Fruit fly (Drosophila melanogaster) whole organism, wandering third instar larva: ENCODE results near the gene Rab3GAP1.

Source experiments
- Abd-B ChIP-seq: fragments of >200 bp; optimal IDR thresholded peaks from 2 replicates; lab custom pipeline; 2017; ENCODE audit warnings: missing biosample characterization, missing genetic modification characterization
- CG9705 ChIP-seq: fragments of 200-800 bp; sonication (Bioruptor generic); optimal IDR thresholded peaks from 2 replicates; lab custom pipeline; 2018; ENCODE audit warnings: missing biosample characterization, mild to moderate bottlenecking, missing genetic modification characterization
- CrebA ChIP-seq: fragments of 200-800 bp; sonication (Bioruptor generic); optimal IDR thresholded peaks from 2 replicates; lab custom pipeline; 2016; ENCODE audit warnings: missing biosample characterization, mild to moderate bottlenecking, missing genetic modification characterization, borderline replicate concordance
- Dfd ChIP-seq: fragments of >200 bp; optimal IDR thresholded peaks from 2 replicates; lab custom pipeline; 2017; ENCODE audit warnings: missing biosample characterization, missing genetic modification characterization
- HLH106 ChIP-seq: fragments of 200-800 bp; optimal IDR thresholded peaks from 3 replicates; lab custom pipeline; 2019; ENCODE audit warnings: missing biosample characterization, mild to moderate bottlenecking, missing genetic modification characterization, moderate library complexity
- Hnf4 ChIP-seq: fragments of 200-800 bp; sonication (Bioruptor generic); optimal IDR thresholded peaks from 2 replicates; lab custom pipeline; 2016; ENCODE audit warnings: missing biosample characterization, mild to moderate bottlenecking, missing genetic modification characterization
- Hr83 ChIP-seq: fragments of 200-300 bp; sonication (Bioruptor generic); optimal IDR thresholded peaks from 2 replicates; lab custom pipeline; 2016; ENCODE audit warnings: missing biosample characterization, mild to moderate bottlenecking, missing genetic modification characterization, moderate library complexity; ENCODE audit not compliant: poor library complexity, severe bottlenecking
- Myc ChIP-seq: fragments of >200 bp; optimal IDR thresholded peaks from 2 replicates; lab custom pipeline; 2017
- N ChIP-seq: fragments of >200 bp; optimal IDR thresholded peaks from 2 replicates; lab custom pipeline; 2018; ENCODE audit warnings: missing biosample characterization, missing external identifiers, missing genetic modification characterization
- OdsH ChIP-seq: fragments of 200-800 bp; sonication (Bioruptor generic); optimal IDR thresholded peaks from 2 replicates; lab custom pipeline; 2016; ENCODE audit warnings: missing biosample characterization, mild to moderate bottlenecking, missing genetic modification characterization
- Rel ChIP-seq, 2 experiments: fragments of 200-800 bp; sonication (Bioruptor generic) in 1 of 2; optimal IDR thresholded peaks; 2 replicates in 1 of 2; 3 replicates in 1 of 2; lab custom pipeline; 2016 to 2019; ENCODE audit warnings: mild to moderate bottlenecking in 2 of 2, missing biosample characterization in 2 of 2, missing genetic modification characterization in 2 of 2, moderate library complexity in 1 of 2
- Sp1 ChIP-seq: fragments of 200-800 bp; sonication (Bioruptor generic); optimal IDR thresholded peaks from 3 replicates; lab custom pipeline; 2019; ENCODE audit warnings: missing biosample characterization, mild to moderate bottlenecking, missing genetic modification characterization, moderate library complexity
- br ChIP-seq: fragments of 200-800 bp; sonication (Bioruptor generic); optimal IDR thresholded peaks from 2 replicates; lab custom pipeline; 2016; ENCODE audit warnings: missing biosample characterization, missing genetic modification characterization
- brk ChIP-seq: fragments of 200-800 bp; sonication (Bioruptor generic); optimal IDR thresholded peaks from 2 replicates; lab custom pipeline; 2016; ENCODE audit warnings: missing biosample characterization, mild to moderate bottlenecking, missing genetic modification characterization
- dl ChIP-seq, 2 experiments: fragments of 175-275, 200-275 bp in 1 of 2; fragments of 200-275 bp in 1 of 2; sonication (Bioruptor generic); optimal IDR thresholded peaks; lab custom pipeline; 2018; ENCODE audit warnings: mild to moderate bottlenecking in 2 of 2, missing biosample characterization in 2 of 2, missing genetic modification characterization in 2 of 2, moderate library complexity in 2 of 2; ENCODE audit not compliant: partially characterized antibody in 2 of 2, insufficient read depth in 1 of 2
- dmrt93B ChIP-seq: fragments of 200-800 bp; sonication (Bioruptor generic); optimal IDR thresholded peaks from 2 replicates; lab custom pipeline; 2018; ENCODE audit warnings: missing biosample characterization, mild to moderate bottlenecking, missing genetic modification characterization
- dsf ChIP-seq: sonication (Bioruptor generic); optimal IDR thresholded peaks from 2 replicates; lab custom pipeline; 2016; ENCODE audit warnings: missing biosample characterization, missing genetic modification characterization, borderline replicate concordance
- ey ChIP-seq: fragments of 200-800 bp; sonication (Bioruptor generic); optimal IDR thresholded peaks from 2 replicates; lab custom pipeline; 2016; ENCODE audit warnings: missing biosample characterization, missing genetic modification characterization
- foxo ChIP-seq, 2 experiments: fragments of 200-800 bp; sonication (Bioruptor generic); optimal IDR thresholded peaks; 2 replicates in 1 of 2; 3 replicates in 1 of 2; lab custom pipeline; 2016 to 2017; ENCODE audit warnings: missing biosample characterization in 2 of 2, missing genetic modification characterization in 2 of 2
- fru ChIP-seq: fragments of 200-800 bp; sonication (Bioruptor generic); optimal IDR thresholded peaks from 3 replicates; lab custom pipeline; 2016; ENCODE audit warnings: missing biosample characterization, mild to moderate bottlenecking, missing genetic modification characterization
- h ChIP-seq: fragments of 200-800 bp; sonication (Bioruptor generic); optimal IDR thresholded peaks from 3 replicates; lab custom pipeline; 2016; ENCODE audit warnings: missing biosample characterization, mild to moderate bottlenecking, missing genetic modification characterization
- jim ChIP-seq: fragments of 175-275, 200-325 bp; sonication (Bioruptor generic); optimal IDR thresholded peaks from 2 replicates; lab custom pipeline; 2016; ENCODE audit warnings: missing biosample characterization, mild to moderate bottlenecking, missing genetic modification characterization
- lola ChIP-seq: fragments of >200 bp; optimal IDR thresholded peaks from 2 replicates; lab custom pipeline; 2017; ENCODE audit warnings: missing biosample characterization, missing genetic modification characterization
- psq ChIP-seq: fragments of 200-800 bp; sonication (Bioruptor generic); optimal IDR thresholded peaks from 3 replicates; lab custom pipeline; 2017; ENCODE audit warnings: missing biosample characterization, mild to moderate bottlenecking, missing genetic modification characterization, moderate library complexity
- rgr ChIP-seq: fragments of 200-800 bp; sonication (Bioruptor generic); optimal IDR thresholded peaks from 3 replicates; lab custom pipeline; 2016; ENCODE audit warnings: missing biosample characterization, mild to moderate bottlenecking, missing genetic modification characterization
- sv ChIP-seq: fragments of 200-800 bp; sonication (Bioruptor generic); optimal IDR thresholded peaks from 3 replicates; lab custom pipeline; 2016; ENCODE audit warnings: missing biosample characterization, missing genetic modification characterization
- tai ChIP-seq: sonication (Bioruptor generic); optimal IDR thresholded peaks from 2 replicates; lab custom pipeline; 2016; ENCODE audit warnings: missing biosample characterization, missing genetic modification characterization
- usp ChIP-seq: fragments of >200 bp; optimal IDR thresholded peaks from 2 replicates; lab custom pipeline; 2017; ENCODE audit warnings: missing biosample characterization, missing genetic modification characterization
- woc ChIP-seq: sonication (Bioruptor generic); optimal IDR thresholded peaks from 2 replicates; lab custom pipeline; 2016; ENCODE audit warnings: missing biosample characterization, mild to moderate bottlenecking, missing genetic modification characterization

Gene Rab3GAP1

DNA sequence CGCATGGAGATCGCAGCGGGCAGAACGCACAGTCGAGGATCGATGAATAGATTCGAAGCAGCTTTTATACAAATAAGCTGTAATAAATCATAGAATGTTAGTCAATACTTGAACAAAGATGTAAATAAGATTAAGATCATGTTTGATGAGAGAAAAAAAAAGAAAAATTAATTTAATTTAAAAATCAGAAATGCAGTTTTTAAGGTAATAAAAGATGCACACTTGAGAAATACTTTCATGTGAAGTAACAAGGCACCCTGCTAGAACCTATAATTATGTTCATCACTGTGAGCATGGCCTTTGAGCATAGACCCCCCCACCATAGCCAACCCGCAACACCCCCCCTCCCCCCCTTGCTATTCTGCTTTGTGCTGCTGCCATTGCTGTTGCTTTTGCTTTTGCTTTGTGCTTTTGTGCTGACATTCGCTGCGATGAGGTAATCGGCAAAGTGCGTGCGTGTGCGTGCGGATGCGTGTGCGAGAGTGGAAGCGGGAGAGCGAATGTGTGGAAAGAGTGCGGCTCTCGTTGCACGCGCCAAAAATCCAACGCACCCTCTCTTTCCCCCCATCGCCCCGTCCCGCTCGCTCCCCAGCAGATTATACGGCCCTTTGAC, 32.4 kb upstream of the Rab3GAP1 start:
- no peak for TF ChIP-seq N (GFP tag; lab: Kevin White, UChicago)
- no peak for TF ChIP-seq Hr83
- peak; percentile 72 for TF ChIP-seq Sp1 (GFP tag; lab: Kevin White, UChicago)
- peak; percentile 58 for TF ChIP-seq ey (GFP tag; lab: Kevin White, UChicago)
- peak; percentile 64 for TF ChIP-seq OdsH (GFP tag; lab: Kevin White, UChicago)
- peak in 1 of 2 experiments; percentile 71 for TF ChIP-seq foxo (GFP tag; optimal IDR thresholded peaks at IDR 0.05; lab: Kevin White, UChicago)
- TF ChIP-seq dsf: no peak
- TF ChIP-seq h (GFP tag; lab: Kevin White, UChicago): peak; percentile 66
- TF ChIP-seq fru (GFP tag; lab: Kevin White, UChicago): peak; percentile 73
- TF ChIP-seq CrebA (GFP tag; lab: Kevin White, UChicago): no peak
- no peak for TF ChIP-seq Myc
- TF ChIP-seq Hnf4: peak; percentile 18
- peak; percentile 85 for TF ChIP-seq psq (GFP tag; lab: Kevin White, UChicago)
- peak; percentile 51 for TF ChIP-seq rgr (GFP tag; lab: Kevin White, UChicago)
- no peak for TF ChIP-seq dl (GFP tag; optimal IDR thresholded peaks at IDR 0.05; lab: Kevin White, UChicago; ENCODE audit: insufficient read depth in 1 of 2, partially characterized antibody in 2 of 2)
- TF ChIP-seq woc (GFP tag; lab: Kevin White, UChicago): peak; percentile 42
- peak; percentile 90 for TF ChIP-seq sv (GFP tag; lab: Kevin White, UChicago)
- TF ChIP-seq HLH106 (tag; lab: Kevin White, UChicago): peak; percentile 74
- peak; percentile 49 for TF ChIP-seq dmrt93B (GFP tag; lab: Kevin White, UChicago)
- TF ChIP-seq brk (GFP tag; lab: Kevin White, UChicago): no peak
- peak; percentile 57 for TF ChIP-seq br
- TF ChIP-seq CG9705 (GFP tag; lab: Kevin White, UChicago): peak; percentile 45
- TF ChIP-seq lola: no peak
- TF ChIP-seq Abd-B (GFP tag; lab: Kevin White, UChicago): no peak
- no peak for TF ChIP-seq jim (GFP tag; lab: Kevin White, UChicago)
- peak; percentile 61 for TF ChIP-seq Dfd (GFP tag; lab: Kevin White, UChicago)

DNA sequence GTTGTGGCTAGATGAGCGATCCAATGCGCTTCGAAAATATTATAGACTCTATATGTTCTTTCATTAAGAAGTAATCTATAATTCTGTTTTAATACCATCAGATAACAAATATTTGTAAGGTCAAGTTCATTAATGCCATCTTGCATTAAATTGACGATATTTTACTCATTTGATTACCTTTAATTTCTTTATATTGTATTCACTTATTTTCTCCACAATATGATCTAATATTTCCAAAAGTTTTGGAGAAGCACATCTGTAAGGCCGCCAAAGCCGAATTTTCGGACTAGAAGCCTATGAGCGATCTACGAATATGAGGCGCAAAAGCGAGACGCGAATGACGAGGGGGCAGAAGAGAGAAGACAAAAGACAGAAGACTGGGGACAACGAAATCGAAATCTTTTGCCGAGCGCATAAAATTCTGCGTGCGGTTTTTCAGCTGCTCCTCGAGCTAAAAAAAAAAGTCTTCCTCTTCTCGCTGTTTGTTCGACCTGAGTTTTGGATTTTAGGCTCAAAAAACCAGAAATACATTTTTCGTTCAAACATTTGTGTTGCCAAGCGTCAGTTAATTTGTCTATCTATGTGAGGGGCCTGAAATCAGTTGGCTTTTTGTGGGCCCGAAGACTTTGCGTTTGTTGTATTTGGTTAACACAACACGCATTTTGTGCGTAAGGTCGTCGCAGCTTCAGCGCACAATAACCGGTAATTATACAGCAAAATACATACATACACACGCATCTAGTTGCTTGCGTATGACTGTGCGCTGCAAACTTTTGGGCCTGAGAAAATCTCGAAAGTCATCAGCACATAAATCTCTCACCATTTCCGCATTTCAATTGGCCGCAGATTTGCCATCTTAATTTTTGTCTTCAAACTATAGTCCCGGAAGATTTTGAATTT, 27.9 kb upstream of the Rab3GAP1 start:
- TF ChIP-seq woc (GFP tag; lab: Kevin White, UChicago) (no peak), sv (GFP tag; lab: Kevin White, UChicago) (peak; percentile 99), br (no peak), rgr (GFP tag; lab: Kevin White, UChicago) (no peak)

dm6 chr2L:1637832-1638649, 27.1 kb upstream of the Rab3GAP1 start:
- no peak for TF ChIP-seq tai (GFP tag; lab: Kevin White, UChicago)
- no peak for TF ChIP-seq Hnf4
- no peak for TF ChIP-seq dsf
- TF ChIP-seq lola: no peak
- no peak for TF ChIP-seq dmrt93B (GFP tag; lab: Kevin White, UChicago)
- TF ChIP-seq h (GFP tag; lab: Kevin White, UChicago): no peak
- TF ChIP-seq, all 38 proteins: peak for 0

dm6 chr2L:1637265-1637664, 26.3 kb upstream of the Rab3GAP1 start:
- TF ChIP-seq Rel (GFP tag; optimal IDR thresholded peaks at IDR 0.05; lab: Kevin White, UChicago): no peak
- TF ChIP-seq Rel (tag; optimal IDR thresholded peaks at IDR 0.05; lab: Kevin White, UChicago): no peak
- TF ChIP-seq Myc: no peak
- no peak for TF ChIP-seq br
- TF ChIP-seq h (GFP tag; lab: Kevin White, UChicago): no peak
- no peak for TF ChIP-seq psq (GFP tag; lab: Kevin White, UChicago)
- no peak for TF ChIP-seq Hr83
- no peak for TF ChIP-seq usp (GFP tag; lab: Kevin White, UChicago)
- no peak for TF ChIP-seq dsf
- TF ChIP-seq brk (GFP tag; lab: Kevin White, UChicago): no peak
- no peak for TF ChIP-seq lola
- TF ChIP-seq HLH106 (tag; lab: Kevin White, UChicago): no peak
- no peak for TF ChIP-seq N (GFP tag; lab: Kevin White, UChicago)
- TF ChIP-seq, all 38 proteins: peak for 0
